Worm (Caenorhabditis elegans) whole organism, L4 larva: Measurements from ENCODE around the gene Y110A2AL.4.
A peak's percentile ranks its signal among the peaks of the same experiment; 100 is the strongest.

ENCODE experiments used
- D1046.2 ChIP-seq: fragments of 200-800 bp; sonication (Bioruptor generic); IDR thresholded peaks from 2 replicates; pipeline ENCODE4 v1.3.6; 2022; ENCODE audit warnings: missing genetic modification characterization, missing compliant biosample characterization
- F10B5.3 ChIP-seq: sonication (generic microtip); optimal IDR thresholded peaks from 2 replicates; lab custom pipeline; 2016; ENCODE audit warnings: mild to moderate bottlenecking, missing genetic modification characterization, missing compliant biosample characterization
- F26F4.8 ChIP-seq: fragments of 200-800 bp; sonication (Bioruptor generic); conservative IDR thresholded peaks from 2 replicates; pipeline ENCODE4 v1.3.6; 2022; ENCODE audit warnings: missing genetic modification characterization, missing compliant biosample characterization
- T20F7.1 ChIP-seq: fragments of 200-800 bp; sonication (Bioruptor generic); optimal IDR thresholded peaks from 2 replicates; lab custom pipeline; 2018; ENCODE audit warnings: mild to moderate bottlenecking, missing genetic modification characterization, missing compliant biosample characterization
- Y48G9A.11 ChIP-seq: fragments of 200-800 bp; sonication (Bioruptor generic); IDR thresholded peaks from 2 replicates; pipeline ENCODE4 v1.3.6; 2022; ENCODE audit warnings: missing genetic modification reagents, missing genetic modification characterization, missing compliant biosample characterization
- ZK337.2 ChIP-seq: fragments of 200-800 bp; sonication (Bioruptor generic); IDR thresholded peaks from 2 replicates; pipeline ENCODE4 v1.3.6; 2022; ENCODE audit warnings: missing genetic modification reagents, missing genetic modification characterization, missing compliant biosample characterization
- ZK546.5 ChIP-seq, 2 experiments: sonication (generic microtip); optimal IDR thresholded peaks; 2 replicates each; lab custom pipeline; 2017; ENCODE audit warnings: missing biosample characterization in 2 of 2, missing genetic modification characterization in 2 of 2
- aly-2 ChIP-seq: sonication (generic microtip); optimal IDR thresholded peaks from 2 replicates; lab custom pipeline; 2018; ENCODE audit warnings: missing biosample characterization, missing genetic modification characterization
- arid-1 ChIP-seq: fragments of 200-800 bp; sonication (Bioruptor generic); conservative IDR thresholded peaks from 2 replicates; pipeline ENCODE4 v1.3.6; 2022; ENCODE audit warnings: missing genetic modification reagents, missing genetic modification characterization, missing compliant biosample characterization
- attf-4 ChIP-seq: sonication (generic microtip); optimal IDR thresholded peaks from 3 replicates; lab custom pipeline; 2017; ENCODE audit warnings: missing biosample characterization, missing genetic modification characterization
- ceh-20 ChIP-seq: fragments of 200-800 bp; sonication (Bioruptor generic); IDR thresholded peaks from 2 replicates; pipeline ENCODE4 v1.3.6; 2022; ENCODE audit warnings: missing genetic modification reagents, missing genetic modification characterization, missing compliant biosample characterization
- ceh-28 ChIP-seq: fragments of 150-350 bp; optimal IDR thresholded peaks from 2 replicates; lab custom pipeline; 2014; ENCODE audit warnings: missing biosample characterization, missing genetic modification reagents, missing genetic modification characterization
- ceh-32 ChIP-seq: sonication (generic microtip); optimal IDR thresholded peaks from 2 replicates; lab custom pipeline; 2016; ENCODE audit warnings: mild to moderate bottlenecking, missing genetic modification characterization, missing compliant biosample characterization; ENCODE audit not compliant: poor library complexity
- ceh-44 ChIP-seq: fragments of 200-800 bp; sonication (Bioruptor generic); IDR thresholded peaks from 2 replicates; pipeline ENCODE4 v1.3.6; 2022; ENCODE audit warnings: missing genetic modification reagents, missing genetic modification characterization, missing compliant biosample characterization
- ceh-62 ChIP-seq: sonication (generic microtip); optimal IDR thresholded peaks from 2 replicates; lab custom pipeline; 2017; ENCODE audit warnings: missing biosample characterization, missing genetic modification characterization
- ceh-82 ChIP-seq: sonication (generic microtip); optimal IDR thresholded peaks from 2 replicates; lab custom pipeline; 2017; ENCODE audit warnings: missing biosample characterization, missing genetic modification characterization
- dmd-8 ChIP-seq: fragments of 200-800 bp; sonication (Bioruptor generic); IDR thresholded peaks from 2 replicates; pipeline ENCODE4 v1.3.6; 2022; ENCODE audit warnings: missing genetic modification characterization, missing compliant biosample characterization
- duxl-1 ChIP-seq: sonication (generic microtip); optimal IDR thresholded peaks from 2 replicates; lab custom pipeline; 2016; ENCODE audit warnings: mild to moderate bottlenecking, missing genetic modification characterization, moderate library complexity, missing compliant biosample characterization; ENCODE audit not compliant: poor library complexity
- dve-1 ChIP-seq: sonication (generic microtip); optimal IDR thresholded peaks from 2 replicates; lab custom pipeline; 2017; ENCODE audit warnings: antibody characterized with exemption, mild to moderate bottlenecking, missing genetic modification characterization, missing compliant biosample characterization; ENCODE audit not compliant: insufficient read depth
- fkh-10 ChIP-seq: fragments of 150-350 bp; optimal IDR thresholded peaks from 2 replicates; lab custom pipeline; 2014; ENCODE audit warnings: missing biosample characterization, missing genetic modification reagents, missing genetic modification characterization
- hmg-1.1 ChIP-seq: fragments of 200-800 bp; sonication (Bioruptor generic); IDR thresholded peaks from 2 replicates; pipeline ENCODE4 v1.3.6; 2022; ENCODE audit warnings: missing genetic modification reagents, missing genetic modification characterization, missing compliant biosample characterization
- jun-1 ChIP-seq: fragments of 150-350 bp; optimal IDR thresholded peaks from 2 replicates; lab custom pipeline; 2014; ENCODE audit warnings: missing biosample characterization, missing genetic modification reagents, missing genetic modification characterization
- lim-7 ChIP-seq: fragments of 200-800 bp; sonication (Bioruptor generic); IDR thresholded peaks from 2 replicates; pipeline ENCODE4 v1.3.6; 2022; ENCODE audit warnings: missing genetic modification characterization, missing compliant biosample characterization
- lin-29 ChIP-seq: fragments of 200-800 bp; sonication (Bioruptor generic); IDR thresholded peaks from 2 replicates; pipeline ENCODE4 v1.3.6; 2022; ENCODE audit warnings: missing genetic modification reagents, missing genetic modification characterization, missing compliant biosample characterization
- lin-39 ChIP-seq: fragments of 150-350 bp; optimal IDR thresholded peaks from 2 replicates; lab custom pipeline; 2014; ENCODE audit warnings: missing biosample characterization, missing genetic modification reagents, missing genetic modification characterization
- lsy-2 ChIP-seq, 2 experiments: fragments of 150-350 bp in 1 of 2; sonication (generic microtip) in 1 of 2; optimal IDR thresholded peaks; 2 replicates each; lab custom pipeline; 2014 to 2017; ENCODE audit warnings: missing biosample characterization in 2 of 2, missing genetic modification characterization in 2 of 2
- madf-5 ChIP-seq, 2 experiments: fragments of 200-800 bp; sonication (Bioruptor generic); IDR thresholded peaks; 2 replicates each; pipeline ENCODE4 v1.3.6; 2022; ENCODE audit warnings: missing compliant biosample characterization in 2 of 2, missing genetic modification characterization in 2 of 2
- mdl-1 ChIP-seq, 2 experiments: fragments of 150-350 bp in 1 of 2; sonication (generic microtip) in 1 of 2; optimal IDR thresholded peaks; 2 replicates each; lab custom pipeline; 2014 to 2017; ENCODE audit warnings: missing biosample characterization in 2 of 2, missing genetic modification characterization in 2 of 2
- mdt-29 ChIP-seq: fragments of 200-800 bp; sonication (Bioruptor generic); IDR thresholded peaks from 2 replicates; pipeline ENCODE4 v1.3.6; 2022; ENCODE audit warnings: missing genetic modification reagents, missing genetic modification characterization, missing compliant biosample characterization
- mes-2 ChIP-seq: sonication (generic microtip); optimal IDR thresholded peaks from 2 replicates; lab custom pipeline; 2016; ENCODE audit warnings: missing genotype, mild to moderate bottlenecking, missing genetic modification characterization, missing compliant biosample characterization; ENCODE audit not compliant: poor library complexity, severe bottlenecking
- mxl-2 ChIP-seq: fragments of 200-800 bp; sonication (Bioruptor generic); conservative IDR thresholded peaks from 2 replicates; pipeline ENCODE4 v1.3.6; 2022; ENCODE audit warnings: missing genetic modification reagents, missing genetic modification characterization, missing compliant biosample characterization
- mxl-3 ChIP-seq: fragments of 200-800 bp; sonication (Bioruptor generic); optimal IDR thresholded peaks from 2 replicates; lab custom pipeline; 2018; ENCODE audit warnings: mild to moderate bottlenecking, missing genetic modification characterization, missing compliant biosample characterization
- nhr-10 ChIP-seq: fragments of 150-350 bp; optimal IDR thresholded peaks from 2 replicates; lab custom pipeline; 2014; ENCODE audit warnings: missing biosample characterization, missing genetic modification characterization
- nhr-102 ChIP-seq: sonication (generic microtip); optimal IDR thresholded peaks from 2 replicates; lab custom pipeline; 2016; ENCODE audit warnings: mild to moderate bottlenecking, missing genetic modification characterization, moderate library complexity, missing compliant biosample characterization
- nhr-11 ChIP-seq: fragments of 150-350 bp; optimal IDR thresholded peaks from 2 replicates; lab custom pipeline; 2014; ENCODE audit warnings: missing biosample characterization, missing genetic modification characterization
- nhr-237 ChIP-seq: sonication (generic microtip); optimal IDR thresholded peaks from 2 replicates; lab custom pipeline; 2017; ENCODE audit warnings: missing biosample characterization, missing genetic modification characterization
- nhr-25 ChIP-seq: sonication (generic microtip); optimal IDR thresholded peaks from 2 replicates; lab custom pipeline; 2017; ENCODE audit warnings: missing genetic modification characterization, mild to moderate bottlenecking, missing compliant biosample characterization, antibody characterized with exemption, moderate library complexity, borderline replicate concordance; ENCODE audit not compliant: insufficient read depth
- nhr-41 ChIP-seq: fragments of 200-800 bp; sonication (Bioruptor generic); IDR thresholded peaks from 2 replicates; pipeline ENCODE4 v1.3.6; 2022; ENCODE audit warnings: missing genetic modification reagents, missing genetic modification characterization, missing compliant biosample characterization
- pha-4 ChIP-seq, 2 experiments: fragments of 150-350 bp in 1 of 2; fragments of 200-800 bp in 1 of 2; sonication (Bioruptor generic) in 1 of 2; IDR thresholded peaks in 1 of 2; optimal IDR thresholded peaks in 1 of 2; 2 replicates each; pipeline versions ENCODE4 v1.3.6 to Lab custom; 2014 to 2022; ENCODE audit warnings: missing genetic modification characterization in 2 of 2, missing genetic modification reagents in 2 of 2, missing biosample characterization in 1 of 2, missing compliant biosample characterization in 1 of 2
- php-3 ChIP-seq: fragments of 200-800 bp; sonication (Bioruptor generic); IDR thresholded peaks from 2 replicates; pipeline ENCODE4 v1.3.6; 2022; ENCODE audit warnings: missing genetic modification reagents, missing genetic modification characterization, missing compliant biosample characterization
- pqm-1 ChIP-seq: sonication (generic microtip); optimal IDR thresholded peaks from 2 replicates; lab custom pipeline; 2017; ENCODE audit warnings: missing biosample characterization, missing genetic modification characterization
- saeg-2 ChIP-seq: fragments of 200-800 bp; sonication (Bioruptor generic); IDR thresholded peaks from 2 replicates; pipeline ENCODE4 v1.3.6; 2022; ENCODE audit warnings: missing genetic modification reagents, missing genetic modification characterization, missing compliant biosample characterization
- sdz-12 ChIP-seq: fragments of 200-800 bp; sonication (Bioruptor generic); optimal IDR thresholded peaks from 2 replicates; lab custom pipeline; 2018; ENCODE audit warnings: mild to moderate bottlenecking, missing genetic modification characterization, missing compliant biosample characterization
- spr-1 ChIP-seq: sonication (generic microtip); optimal IDR thresholded peaks from 2 replicates; lab custom pipeline; 2016; ENCODE audit warnings: mild to moderate bottlenecking, missing genetic modification characterization, missing compliant biosample characterization
- tag-97 ChIP-seq: fragments of 200-800 bp; sonication (Bioruptor generic); IDR thresholded peaks from 2 replicates; pipeline ENCODE4 v1.3.6; 2022; ENCODE audit warnings: missing genetic modification characterization, missing compliant biosample characterization
- vab-7 ChIP-seq: fragments of 200-800 bp; sonication (Bioruptor generic); IDR thresholded peaks from 2 replicates; pipeline ENCODE4 v1.3.6; 2022; ENCODE audit warnings: missing genetic modification reagents, missing genetic modification characterization, missing compliant biosample characterization
- zfp-3 ChIP-seq: fragments of 200-800 bp; sonication (Bioruptor generic); conservative IDR thresholded peaks from 2 replicates; pipeline ENCODE4 v1.3.6; 2022; ENCODE audit warnings: missing genetic modification reagents, missing genetic modification characterization, missing compliant biosample characterization
- ztf-7 ChIP-seq: fragments of 150-350 bp; optimal IDR thresholded peaks from 2 replicates; lab custom pipeline; 2014; ENCODE audit warnings: missing biosample characterization, missing genetic modification characterization

Gene Y110A2AL.4

DNA sequence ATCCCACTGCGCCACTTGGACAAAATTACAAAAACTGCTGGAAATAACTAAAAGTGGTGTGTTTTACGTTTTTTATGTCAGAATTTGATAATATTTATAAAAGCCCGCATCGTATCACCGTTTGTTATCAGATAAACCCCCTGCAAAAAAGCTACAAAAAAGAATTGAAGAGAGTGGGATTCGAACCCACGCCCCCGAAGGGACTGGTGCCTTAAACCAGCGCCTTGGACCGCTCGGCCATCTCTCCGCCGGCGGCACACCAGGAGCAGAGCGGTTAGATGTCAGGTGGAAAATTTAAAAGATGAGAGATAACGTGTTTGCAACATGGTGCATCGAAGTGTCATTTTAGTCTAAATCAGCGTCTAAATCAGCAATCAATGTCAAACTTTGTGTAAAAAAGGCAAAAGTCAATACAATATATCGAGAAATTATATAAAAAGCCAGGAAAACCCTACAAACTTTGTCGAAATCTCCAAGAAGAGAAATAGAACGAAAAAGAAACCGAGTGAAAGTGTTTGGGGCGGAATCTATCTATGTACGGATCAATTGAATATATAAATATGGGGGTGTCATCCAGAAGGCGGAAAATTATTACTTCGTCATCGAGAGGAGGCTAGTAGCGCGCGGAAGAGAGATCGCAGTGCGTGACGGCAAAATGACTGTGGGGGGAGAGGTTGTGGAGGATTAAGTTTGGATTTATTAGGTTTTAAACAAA lies 22.4 kb downstream of the Y110A2AL.4 start (continued):
- TF ChIP-seq T20F7.1 (GFP tag; lab: Kevin White, UChicago) = no peak
- TF ChIP-seq mdl-1 (tag; optimal IDR thresholded peaks at IDR 0.05; lab: Kevin White, UChicago) = no peak
- no peak for TF ChIP-seq lin-29 (GFP tag; lab: Robert Waterston, UW)
- TF ChIP-seq madf-5 (GFP tag; IDR thresholded peaks at IDR 0.05; lab: Robert Waterston, UW) = 0 out of 4 replicates have a peak, but pooled peaks of 1 of the 2 experiments have one; percentile 60
- no peak for TF ChIP-seq saeg-2 (GFP tag; lab: Robert Waterston, UW)
- peak; percentile 66 for TF ChIP-seq arid-1 (GFP tag; lab: Robert Waterston, UW)
- TF ChIP-seq pha-4 (GFP tag; IDR thresholded peaks at IDR 0.05; lab: Robert Waterston, UW) = peak; percentile 75; the same call in 1 of the 2 replicates
- TF ChIP-seq pha-4 (tag; optimal IDR thresholded peaks at IDR 0.05; lab: Kevin White, UChicago) = no peak
- 0 out of 2 replicates have a peak, but pooled peaks have one; percentile 10 for TF ChIP-seq mdt-29 (GFP tag; lab: Robert Waterston, UW)
- TF ChIP-seq D1046.2 = 0 out of 2 replicates have a peak, but pooled peaks have one; percentile 20
- TF ChIP-seq spr-1 = no peak
- TF ChIP-seq ztf-7 (tag; lab: Kevin White, UChicago) = no peak
- TF ChIP-seq F10B5.3 = peak; percentile 20
- TF ChIP-seq zfp-3 (GFP tag; lab: Robert Waterston, UW) = no peak
- no peak for TF ChIP-seq ceh-28 (tag; lab: Kevin White, UChicago)
- TF ChIP-seq F26F4.8 = 0 out of 2 replicates have a peak, but pooled peaks have one; percentile 25
- TF ChIP-seq vab-7 (GFP tag; lab: Robert Waterston, UW) = peak; percentile 72
- no peak for TF ChIP-seq dve-1 (tag; lab: Kevin White, UChicago)
- TF ChIP-seq dmd-8 (GFP tag; lab: Robert Waterston, UW) = peak; percentile 76
- no peak for TF ChIP-seq nhr-25 (tag; lab: Kevin White, UChicago)
- no peak for TF ChIP-seq ceh-32 (tag; lab: Kevin White, UChicago)
- TF ChIP-seq hmg-1.1 (GFP tag; lab: Robert Waterston, UW) = 0 out of 2 replicates have a peak, but pooled peaks have one; percentile 11
- no peak for TF ChIP-seq pqm-1 (tag; lab: Kevin White, UChicago)
- TF ChIP-seq duxl-1 (tag; lab: Kevin White, UChicago) = no peak
- 0 out of 2 replicates have a peak, but pooled peaks have one; percentile 33 for TF ChIP-seq Y48G9A.11 (GFP tag; lab: Robert Waterston, UW)
- peak; percentile 0 for TF ChIP-seq nhr-102 (tag; lab: Kevin White, UChicago)
- TF ChIP-seq ceh-44 (GFP tag; lab: Robert Waterston, UW) = no peak
- TF ChIP-seq sdz-12 = no peak
- no peak for TF ChIP-seq nhr-237 (tag; lab: Kevin White, UChicago)
- peak; percentile 71 for TF ChIP-seq lim-7 (GFP tag; lab: Robert Waterston, UW)
- TF ChIP-seq ceh-20 (GFP tag; lab: Robert Waterston, UW) = no peak
- no peak for TF ChIP-seq attf-4 (tag; lab: Kevin White, UChicago)
- no peak for TF ChIP-seq tag-97 (GFP tag; lab: Robert Waterston, UW)
- TF ChIP-seq nhr-10 (tag; lab: Kevin White, UChicago) = no peak
- TF ChIP-seq lin-39 (tag; lab: Kevin White, UChicago) = no peak
- TF ChIP-seq jun-1 (tag; lab: Kevin White, UChicago) = no peak
- no peak for TF ChIP-seq nhr-41
- TF ChIP-seq lsy-2 (tag; optimal IDR thresholded peaks at IDR 0.05; lab: Kevin White, UChicago) = no peak
- TF ChIP-seq fkh-10 (GFP tag; lab: Kevin White, UChicago) = no peak
- no peak for TF ChIP-seq mxl-2 (GFP tag; lab: Robert Waterston, UW)
- TF ChIP-seq mxl-3 = no peak
- TF ChIP-seq ZK546.5 (tag; optimal IDR thresholded peaks at IDR 0.05; lab: Kevin White, UChicago) = no peak
- no peak for TF ChIP-seq nhr-11 (tag; lab: Kevin White, UChicago)
- no peak for TF ChIP-seq aly-2 (tag; lab: Kevin White, UChicago)
- TF ChIP-seq ceh-62 (tag; lab: Kevin White, UChicago) = no peak
- TF ChIP-seq ZK337.2 = peak; percentile 42; the same call in 1 of the 2 replicates
- no peak for TF ChIP-seq ceh-82
- TF ChIP-seq php-3 (GFP tag; lab: Robert Waterston, UW) = 0 out of 2 replicates have a peak, but pooled peaks have one; percentile 16
- peak; percentile 49 for TF ChIP-seq mes-2 (tag; lab: Kevin White, UChicago)
